Worm (Caenorhabditis elegans): Measurements from ENCODE around the gene ncam-1.

DNA sequence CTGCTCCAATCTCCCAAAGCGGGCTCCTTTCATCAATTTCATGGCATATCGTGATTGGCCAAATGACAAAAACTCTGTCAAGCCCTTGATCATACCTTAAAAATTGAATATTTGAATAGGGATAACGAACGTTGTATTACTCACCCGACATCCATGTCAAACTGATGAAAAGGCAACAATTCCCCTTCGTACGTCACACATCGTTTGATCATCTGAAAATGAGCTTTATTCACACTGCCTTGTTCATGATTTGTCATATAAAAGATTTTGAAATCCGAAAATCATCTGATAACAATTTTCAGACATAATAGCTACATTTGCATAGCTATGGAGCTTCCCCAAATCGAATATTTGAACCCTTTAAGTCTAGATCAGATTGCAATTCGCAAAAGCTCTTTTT, 14.8 kb downstream of the ncam-1 start, which contains the start of gene M02A10.1:
- TF ChIP-seq dao-5 (tag; optimal IDR thresholded peaks at IDR 0.05) (no peak), him-1 (tag; optimal IDR thresholded peaks at IDR 0.05) (no peak), W03F9.2 (tag; optimal IDR thresholded peaks at IDR 0.05) (no peak)
